Worm (Caenorhabditis elegans): ENCODE results near the gene C32H11.3.

DNA sequence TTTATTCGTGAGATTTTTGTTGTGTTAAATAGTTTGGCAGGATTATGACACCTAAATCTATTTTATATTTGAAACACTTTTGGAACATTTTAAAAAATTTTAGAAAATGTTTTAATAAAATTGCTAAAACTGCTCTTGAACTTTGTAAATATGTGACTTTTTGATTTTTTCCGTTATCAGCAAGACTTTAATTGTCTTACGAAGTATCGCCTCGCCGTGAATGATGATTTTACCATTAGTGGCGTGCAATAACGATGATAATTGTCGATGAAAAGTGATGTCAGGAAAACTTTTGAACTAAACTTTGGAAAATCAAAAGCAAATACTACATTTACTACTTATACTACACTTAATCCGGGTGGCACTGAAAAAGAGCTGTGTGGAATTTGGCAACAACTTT lies 2.2 kb downstream of the C32H11.3 start:
- no peak for TF ChIP-seq lin-11 (tag; optimal IDR thresholded peaks at IDR 0.05)
- no peak for TF ChIP-seq pqm-1 (tag; optimal IDR thresholded peaks at IDR 0.05)
- TF ChIP-seq eyg-1 (tag; optimal IDR thresholded peaks at IDR 0.05), result no peak
- no peak for TF ChIP-seq fkh-10 (GFP tag; optimal IDR thresholded peaks at IDR 0.05)
- no peak for TF ChIP-seq nhr-11 (tag; optimal IDR thresholded peaks at IDR 0.05)
- TF ChIP-seq ama-1 (optimal IDR thresholded peaks at IDR 0.05), result no peak
- no peak for TF ChIP-seq ceh-9 (tag; optimal IDR thresholded peaks at IDR 0.05)
- TF ChIP-seq elt-2 (tag; optimal IDR thresholded peaks at IDR 0.05), result no peak
- TF ChIP-seq rnt-1 (tag; optimal IDR thresholded peaks at IDR 0.05), result no peak
- no peak for TF ChIP-seq dve-1 (tag; optimal IDR thresholded peaks at IDR 0.05)
- no peak for TF ChIP-seq unc-55 (GFP tag; optimal IDR thresholded peaks at IDR 0.05)
